Fruit fly (Drosophila melanogaster): ENCODE results near the gene mew.

Gene mew

dm6 chrX:13276713-13277112 is 18.4 kb upstream of the mew start:
- TF ChIP-seq insv (optimal IDR thresholded peaks at IDR 0.05) = no peak
- TF ChIP-seq ttk (optimal IDR thresholded peaks at IDR 0.05) = no peak
- no peak for TF ChIP-seq psq (optimal IDR thresholded peaks at IDR 0.05)
- TF ChIP-seq h (optimal IDR thresholded peaks at IDR 0.05) = no peak
- TF ChIP-seq Myc (optimal IDR thresholded peaks at IDR 0.05) = no peak
- no peak for TF ChIP-seq Sin3A (optimal IDR thresholded peaks at IDR 0.05)

dm6 chrX:13275139-13275538 is 16.8 kb upstream of the mew start:
- TF ChIP-seq psq (optimal IDR thresholded peaks at IDR 0.05) (no peak), Myc (optimal IDR thresholded peaks at IDR 0.05) (no peak), ttk (optimal IDR thresholded peaks at IDR 0.05) (no peak), Sin3A (optimal IDR thresholded peaks at IDR 0.05) (no peak)

dm6 chrX:13274429-13275095 is 16.3 kb upstream of the mew start:
- no peak for TF ChIP-seq insv (optimal IDR thresholded peaks at IDR 0.05)
- TF ChIP-seq ttk (optimal IDR thresholded peaks at IDR 0.05) = no peak
- no peak for TF ChIP-seq h (optimal IDR thresholded peaks at IDR 0.05)
- no peak for TF ChIP-seq psq (optimal IDR thresholded peaks at IDR 0.05)
- no peak for TF ChIP-seq Myc (optimal IDR thresholded peaks at IDR 0.05)
- TF ChIP-seq Sin3A (optimal IDR thresholded peaks at IDR 0.05) = no peak

dm6 chrX:13273417-13273816 is 15.1 kb upstream of the mew start:
- no peak for TF ChIP-seq h (optimal IDR thresholded peaks at IDR 0.05)
- no peak for TF ChIP-seq insv (optimal IDR thresholded peaks at IDR 0.05)
- no peak for TF ChIP-seq ttk (optimal IDR thresholded peaks at IDR 0.05)
- no peak for TF ChIP-seq Myc (optimal IDR thresholded peaks at IDR 0.05)
- TF ChIP-seq psq (optimal IDR thresholded peaks at IDR 0.05) = no peak
- no peak for TF ChIP-seq Sin3A (optimal IDR thresholded peaks at IDR 0.05)

- TF ChIP-seq Sin3A (optimal IDR thresholded peaks at IDR 0.05) = no peak
- TF ChIP-seq Myc (optimal IDR thresholded peaks at IDR 0.05) = no peak
- TF ChIP-seq h (optimal IDR thresholded peaks at IDR 0.05) = no peak
- no peak for TF ChIP-seq insv (optimal IDR thresholded peaks at IDR 0.05)
- no peak for TF ChIP-seq psq (optimal IDR thresholded peaks at IDR 0.05)
- no peak for TF ChIP-seq ttk (optimal IDR thresholded peaks at IDR 0.05)
These were observed 14.5 kb upstream of the mew start for dm6 chrX:13272676-13273233.

- TF ChIP-seq Sin3A (optimal IDR thresholded peaks at IDR 0.05) = no peak
- no peak for TF ChIP-seq psq (optimal IDR thresholded peaks at IDR 0.05)
- TF ChIP-seq ttk (optimal IDR thresholded peaks at IDR 0.05) = no peak
- TF ChIP-seq insv (optimal IDR thresholded peaks at IDR 0.05) = no peak
- TF ChIP-seq h (optimal IDR thresholded peaks at IDR 0.05) = no peak
- no peak for TF ChIP-seq Myc (optimal IDR thresholded peaks at IDR 0.05)
These were observed 422 bp upstream of the mew start, which contains the start of gene comt for dm6 chrX:13258757-13259067. Gene comt (plus strand): TSS chrX:13259021.

dm6 chrX:13256967-13257366 is 1.3 kb downstream of the mew start:
- no peak for TF ChIP-seq h (optimal IDR thresholded peaks at IDR 0.05)
- no peak for TF ChIP-seq ttk (optimal IDR thresholded peaks at IDR 0.05)
- no peak for TF ChIP-seq insv (optimal IDR thresholded peaks at IDR 0.05)
- no peak for TF ChIP-seq Myc (optimal IDR thresholded peaks at IDR 0.05)
- TF ChIP-seq Sin3A (optimal IDR thresholded peaks at IDR 0.05) = no peak
- no peak for TF ChIP-seq psq (optimal IDR thresholded peaks at IDR 0.05)

- TF ChIP-seq psq (optimal IDR thresholded peaks at IDR 0.05) (no peak), insv (optimal IDR thresholded peaks at IDR 0.05) (no peak), Myc (optimal IDR thresholded peaks at IDR 0.05) (no peak), h (optimal IDR thresholded peaks at IDR 0.05) (no peak), Sin3A (optimal IDR thresholded peaks at IDR 0.05) (no peak), ttk (optimal IDR thresholded peaks at IDR 0.05) (no peak)
These were observed 3.8 kb downstream of the mew start for dm6 chrX:13254442-13254841.

- TF ChIP-seq Myc (optimal IDR thresholded peaks at IDR 0.05) = no peak
- no peak for TF ChIP-seq insv (optimal IDR thresholded peaks at IDR 0.05)
- TF ChIP-seq psq (optimal IDR thresholded peaks at IDR 0.05) = no peak
- TF ChIP-seq Sin3A (optimal IDR thresholded peaks at IDR 0.05) = no peak
- no peak for TF ChIP-seq h (optimal IDR thresholded peaks at IDR 0.05)
- TF ChIP-seq ttk (optimal IDR thresholded peaks at IDR 0.05) = no peak
These were observed 5.1 kb downstream of the mew start for dm6 chrX:13253062-13253724.

dm6 chrX:13251310-13251709 is 7.0 kb downstream of the mew start:
- TF ChIP-seq h (optimal IDR thresholded peaks at IDR 0.05) (no peak), insv (optimal IDR thresholded peaks at IDR 0.05) (no peak), Myc (optimal IDR thresholded peaks at IDR 0.05) (no peak), Sin3A (optimal IDR thresholded peaks at IDR 0.05) (no peak)

dm6 chrX:13249732-13250395 is 8.4 kb downstream of the mew start:
- TF ChIP-seq Myc (optimal IDR thresholded peaks at IDR 0.05) = no peak

- TF ChIP-seq insv (optimal IDR thresholded peaks at IDR 0.05) = no peak
- TF ChIP-seq h (optimal IDR thresholded peaks at IDR 0.05) = no peak
- TF ChIP-seq ttk (optimal IDR thresholded peaks at IDR 0.05) = no peak
- no peak for TF ChIP-seq psq (optimal IDR thresholded peaks at IDR 0.05)
- TF ChIP-seq Myc (optimal IDR thresholded peaks at IDR 0.05) = no peak
- TF ChIP-seq Sin3A (optimal IDR thresholded peaks at IDR 0.05) = no peak
These were observed 9.8 kb downstream of the mew start for dm6 chrX:13248515-13248914.
